Fruit fly (Drosophila melanogaster) whole organism, pupa: ENCODE results near the gene CG14546.
A peak's percentile ranks its signal among the peaks of the same experiment; 100 is the strongest.

Source experiments
- CG10348 ChIP-seq: fragments of 200-800 bp; sonication (Bioruptor generic); IDR thresholded peaks from 2 replicates; pipeline ENCODE4 v1.3.6; 2022; ENCODE audit warnings: missing biosample characterization, missing genetic modification characterization
- CG12605 ChIP-seq: fragments of 200-800 bp; sonication (Bioruptor generic); IDR thresholded peaks from 2 replicates; pipeline ENCODE4 v1.3.6; 2022; ENCODE audit warnings: missing biosample characterization, missing genetic modification characterization
- CG17806 ChIP-seq: fragments of 200-800 bp; sonication (Bioruptor generic); optimal IDR thresholded peaks from 2 replicates; lab custom pipeline; 2018; ENCODE audit warnings: missing biosample characterization, mild to moderate bottlenecking, missing genetic modification characterization, moderate library complexity
- CG34367 ChIP-seq: fragments of 200-800 bp; sonication (Bioruptor generic); optimal IDR thresholded peaks from 2 replicates; lab custom pipeline; 2018; ENCODE audit warnings: missing biosample characterization, mild to moderate bottlenecking, missing genetic modification characterization
- CG8159 ChIP-seq: fragments of 200-800 bp; sonication (Bioruptor generic); optimal IDR thresholded peaks from 3 replicates; lab custom pipeline; 2018; ENCODE audit warnings: missing biosample characterization, mild to moderate bottlenecking, missing genetic modification characterization, moderate library complexity
- EcR ChIP-seq: fragments of 200-800 bp; sonication (Bioruptor generic); optimal IDR thresholded peaks from 3 replicates; lab custom pipeline; 2019; ENCODE audit warnings: missing biosample characterization, missing genetic modification characterization, mild to moderate bottlenecking, moderate library complexity, missing genetic modification reagents
- Pif1A ChIP-seq: fragments of 200-800 bp; sonication (Bioruptor generic); optimal IDR thresholded peaks from 3 replicates; lab custom pipeline; 2016; ENCODE audit warnings: missing biosample characterization, missing genetic modification characterization
- Pif1B ChIP-seq: fragments of 200-800 bp; sonication (Bioruptor generic); optimal IDR thresholded peaks from 3 replicates; lab custom pipeline; 2016; ENCODE audit warnings: missing biosample characterization, missing genetic modification characterization

DNA sequence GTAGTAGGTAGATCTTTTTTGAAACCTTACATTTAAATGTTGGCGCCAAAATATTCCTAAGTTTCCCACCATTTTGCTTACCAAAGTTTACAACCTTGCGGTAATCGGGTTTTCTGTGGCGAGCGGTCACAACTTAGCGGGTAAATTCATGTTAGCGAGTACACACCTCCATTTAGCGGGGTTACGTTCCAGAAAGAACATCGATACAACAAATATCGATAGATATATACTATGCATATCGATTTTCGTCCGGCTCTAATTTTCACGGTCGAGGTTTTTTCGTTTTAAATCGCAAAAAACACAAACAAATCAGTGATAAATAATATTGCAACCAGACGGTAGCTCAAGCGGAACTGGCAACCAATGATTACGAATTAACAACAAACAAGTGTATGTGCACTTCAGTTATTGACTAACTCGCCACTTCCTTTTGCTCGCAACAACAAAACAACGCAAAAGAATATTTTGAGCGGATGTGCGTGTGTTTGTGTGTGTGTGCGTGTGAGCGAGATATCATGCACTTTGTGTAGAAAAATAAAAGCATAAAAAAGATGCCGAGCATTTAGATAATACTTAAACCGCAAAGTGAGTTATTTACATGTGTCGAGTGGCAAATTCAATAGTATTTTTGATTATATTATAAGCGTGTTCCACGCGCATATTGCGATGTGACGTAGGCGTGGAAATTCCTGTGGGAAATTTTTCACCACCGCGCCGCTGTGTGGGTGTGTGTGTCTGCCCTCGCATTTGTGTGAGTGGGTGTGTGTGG, 33.9 kb downstream of the CG14546 start, which contains the start of gene Lnk:
- no peak for TF ChIP-seq EcR
- TF ChIP-seq Pif1B (GFP tag; lab: Kevin White, UChicago): peak; percentile 36
- TF ChIP-seq CG12605: no peak; the same call in 1 of the 2 replicates
- peak; percentile 42 for TF ChIP-seq CG34367 (tag; lab: Kevin White, UChicago)
- TF ChIP-seq CG17806 (tag; lab: Kevin White, UChicago): no peak
- TF ChIP-seq Pif1A (GFP tag; lab: Kevin White, UChicago): no peak
- TF ChIP-seq CG8159 (tag; lab: Kevin White, UChicago): peak; percentile 19
- TF ChIP-seq CG10348 (GFP tag; lab: Robert Waterston, UW): no peak
